Worm (Caenorhabditis elegans) whole organism, L4 larva: ENCODE data around the gene islo-1.

Source experiments
- D1046.2 ChIP-seq: fragments of 200-800 bp; sonication (Bioruptor generic); IDR thresholded peaks from 2 replicates; pipeline ENCODE4 v1.3.6; 2022; ENCODE audit warnings: missing genetic modification characterization, missing compliant biosample characterization
- F49E8.2 ChIP-seq: sonication (generic microtip); optimal IDR thresholded peaks from 2 replicates; lab custom pipeline; 2016; ENCODE audit warnings: missing compliant biosample characterization, mild to moderate bottlenecking, missing genetic modification characterization, borderline replicate concordance
- T20F7.1 ChIP-seq: fragments of 200-800 bp; sonication (Bioruptor generic); optimal IDR thresholded peaks from 2 replicates; lab custom pipeline; 2018; ENCODE audit warnings: mild to moderate bottlenecking, missing genetic modification characterization, missing compliant biosample characterization
- aly-2 ChIP-seq: sonication (generic microtip); optimal IDR thresholded peaks from 2 replicates; lab custom pipeline; 2018; ENCODE audit warnings: missing biosample characterization, missing genetic modification characterization
- ceh-62 ChIP-seq: sonication (generic microtip); optimal IDR thresholded peaks from 2 replicates; lab custom pipeline; 2017; ENCODE audit warnings: missing biosample characterization, missing genetic modification characterization
- ceh-82 ChIP-seq: sonication (generic microtip); optimal IDR thresholded peaks from 2 replicates; lab custom pipeline; 2017; ENCODE audit warnings: missing biosample characterization, missing genetic modification characterization
- ces-1 ChIP-seq: fragments of 150-350 bp; sonication (generic microtip); optimal IDR thresholded peaks from 4 replicates; lab custom pipeline; 2014; ENCODE audit warnings: missing biosample characterization, missing genetic modification reagents, missing genetic modification characterization
- cey-2 ChIP-seq: sonication (generic microtip); optimal IDR thresholded peaks from 3 replicates; lab custom pipeline; 2017; ENCODE audit warnings: missing genetic modification characterization, mild to moderate bottlenecking, missing compliant biosample characterization, antibody characterized with exemption, borderline replicate concordance; ENCODE audit not compliant: insufficient read depth
- daf-16 ChIP-seq, 3 experiments: sonication (generic microtip); optimal IDR thresholded peaks; 2 replicates each; lab custom pipeline; 2016 to 2017; ENCODE audit warnings: missing genetic modification characterization in 3 of 3, missing genetic modification reagents in 3 of 3, mild to moderate bottlenecking in 2 of 3, missing compliant biosample characterization in 2 of 3, missing biosample characterization in 1 of 3, moderate library complexity in 1 of 3
- dmd-6 ChIP-seq: fragments of 200-800 bp; sonication (Bioruptor generic); IDR thresholded peaks from 2 replicates; pipeline ENCODE4 v1.3.6; 2022; ENCODE audit warnings: missing genetic modification reagents, missing genetic modification characterization, missing compliant biosample characterization
- dmd-8 ChIP-seq: fragments of 200-800 bp; sonication (Bioruptor generic); IDR thresholded peaks from 2 replicates; pipeline ENCODE4 v1.3.6; 2022; ENCODE audit warnings: missing genetic modification characterization, missing compliant biosample characterization
- dmd-9 ChIP-seq: fragments of 200-800 bp; sonication (Bioruptor generic); IDR thresholded peaks from 2 replicates; pipeline ENCODE4 v1.3.6; 2022; ENCODE audit warnings: missing genetic modification reagents, missing genetic modification characterization, missing compliant biosample characterization
- dve-1 ChIP-seq: sonication (generic microtip); optimal IDR thresholded peaks from 2 replicates; lab custom pipeline; 2017; ENCODE audit warnings: antibody characterized with exemption, mild to moderate bottlenecking, missing genetic modification characterization, missing compliant biosample characterization; ENCODE audit not compliant: insufficient read depth
- hif-1 ChIP-seq, 2 experiments: sonication (generic microtip); optimal IDR thresholded peaks; 2 replicates each; lab custom pipeline; 2016 to 2017; ENCODE audit warnings: missing compliant biosample characterization in 2 of 2, missing genetic modification characterization in 2 of 2, missing genetic modification reagents in 2 of 2, missing genotype in 2 of 2, mild to moderate bottlenecking in 1 of 2
- hlh-11 ChIP-seq: fragments of 200-800 bp; sonication (Bioruptor generic); optimal IDR thresholded peaks from 2 replicates; lab custom pipeline; 2018; ENCODE audit warnings: mild to moderate bottlenecking, missing genetic modification characterization, missing compliant biosample characterization
- hmg-1.1 ChIP-seq: fragments of 200-800 bp; sonication (Bioruptor generic); IDR thresholded peaks from 2 replicates; pipeline ENCODE4 v1.3.6; 2022; ENCODE audit warnings: missing genetic modification reagents, missing genetic modification characterization, missing compliant biosample characterization
- lin-29 ChIP-seq: fragments of 200-800 bp; sonication (Bioruptor generic); IDR thresholded peaks from 2 replicates; pipeline ENCODE4 v1.3.6; 2022; ENCODE audit warnings: missing genetic modification reagents, missing genetic modification characterization, missing compliant biosample characterization
- lsy-2 ChIP-seq, 2 experiments: fragments of 150-350 bp in 1 of 2; sonication (generic microtip) in 1 of 2; optimal IDR thresholded peaks; 2 replicates each; lab custom pipeline; 2014 to 2017; ENCODE audit warnings: missing biosample characterization in 2 of 2, missing genetic modification characterization in 2 of 2
- madf-5 ChIP-seq, 2 experiments: fragments of 200-800 bp; sonication (Bioruptor generic); IDR thresholded peaks; 2 replicates each; pipeline ENCODE4 v1.3.6; 2022; ENCODE audit warnings: missing compliant biosample characterization in 2 of 2, missing genetic modification characterization in 2 of 2
- mdt-29 ChIP-seq: fragments of 200-800 bp; sonication (Bioruptor generic); IDR thresholded peaks from 2 replicates; pipeline ENCODE4 v1.3.6; 2022; ENCODE audit warnings: missing genetic modification reagents, missing genetic modification characterization, missing compliant biosample characterization
- mxl-3 ChIP-seq: fragments of 200-800 bp; sonication (Bioruptor generic); optimal IDR thresholded peaks from 2 replicates; lab custom pipeline; 2018; ENCODE audit warnings: mild to moderate bottlenecking, missing genetic modification characterization, missing compliant biosample characterization
- nhr-10 ChIP-seq: fragments of 150-350 bp; optimal IDR thresholded peaks from 2 replicates; lab custom pipeline; 2014; ENCODE audit warnings: missing biosample characterization, missing genetic modification characterization
- nhr-102 ChIP-seq: sonication (generic microtip); optimal IDR thresholded peaks from 2 replicates; lab custom pipeline; 2016; ENCODE audit warnings: mild to moderate bottlenecking, missing genetic modification characterization, moderate library complexity, missing compliant biosample characterization
- nhr-237 ChIP-seq: sonication (generic microtip); optimal IDR thresholded peaks from 2 replicates; lab custom pipeline; 2017; ENCODE audit warnings: missing biosample characterization, missing genetic modification characterization
- nhr-28 ChIP-seq: fragments of 150-350 bp; optimal IDR thresholded peaks from 2 replicates; lab custom pipeline; 2014; ENCODE audit warnings: missing biosample characterization, missing genetic modification characterization
- nhr-76 ChIP-seq: fragments of 150-350 bp; optimal IDR thresholded peaks from 2 replicates; lab custom pipeline; 2014; ENCODE audit warnings: missing biosample characterization, missing genetic modification characterization
- nhr-77 ChIP-seq: fragments of 150-350 bp; optimal IDR thresholded peaks from 2 replicates; lab custom pipeline; 2014; ENCODE audit warnings: missing biosample characterization, missing genetic modification characterization
- php-3 ChIP-seq: fragments of 200-800 bp; sonication (Bioruptor generic); IDR thresholded peaks from 2 replicates; pipeline ENCODE4 v1.3.6; 2022; ENCODE audit warnings: missing genetic modification reagents, missing genetic modification characterization, missing compliant biosample characterization
- pqm-1 ChIP-seq: sonication (generic microtip); optimal IDR thresholded peaks from 2 replicates; lab custom pipeline; 2017; ENCODE audit warnings: missing biosample characterization, missing genetic modification characterization
- tag-97 ChIP-seq: fragments of 200-800 bp; sonication (Bioruptor generic); IDR thresholded peaks from 2 replicates; pipeline ENCODE4 v1.3.6; 2022; ENCODE audit warnings: missing genetic modification characterization, missing compliant biosample characterization
- unc-62 ChIP-seq, 3 experiments: fragments of 150-350 bp in 1 of 3; sonication (generic microtip); optimal IDR thresholded peaks in 2 of 3; peaks in 1 of 3; 1 replicate in 1 of 3; 2 replicates in 2 of 3; lab custom pipeline; 2014 to 2017; ENCODE audit warnings: missing biosample characterization in 3 of 3, missing genetic modification characterization in 3 of 3, missing genetic modification reagents in 3 of 3, missing genotype in 1 of 3
- zip-2 ChIP-seq: fragments of 150-350 bp; optimal IDR thresholded peaks from 2 replicates; lab custom pipeline; 2014; ENCODE audit warnings: missing biosample characterization, missing genetic modification characterization
- ztf-11 ChIP-seq: fragments of 150-350 bp; optimal IDR thresholded peaks from 2 replicates; lab custom pipeline; 2014; ENCODE audit warnings: missing biosample characterization, missing genetic modification characterization
- ztf-7 ChIP-seq: fragments of 150-350 bp; optimal IDR thresholded peaks from 2 replicates; lab custom pipeline; 2014; ENCODE audit warnings: missing biosample characterization, missing genetic modification characterization

The islo-1 gene

DNA sequence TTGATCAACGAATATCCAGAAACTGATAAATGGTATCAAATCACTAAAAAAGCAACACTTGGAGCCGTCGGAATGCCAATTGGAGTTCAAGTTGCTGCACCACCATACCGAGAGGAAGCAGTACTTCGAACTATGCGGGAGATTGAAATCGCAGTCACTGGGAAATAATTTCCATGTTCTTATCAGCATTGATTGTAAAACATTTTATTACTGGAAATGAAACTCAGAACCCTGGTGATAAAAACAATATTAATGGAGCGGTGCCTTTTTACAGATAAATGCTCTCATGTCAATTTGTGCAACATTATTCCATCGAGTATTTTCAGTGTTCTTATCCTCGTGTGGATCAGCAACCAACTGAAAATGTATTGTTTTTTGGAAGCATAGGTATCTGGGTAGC lies 25.6 kb downstream of the islo-1 start:
- TF ChIP-seq dmd-8 (GFP tag; lab: Robert Waterston, UW), result no peak
- TF ChIP-seq aly-2 (tag; lab: Kevin White, UChicago), result no peak
- no peak for TF ChIP-seq daf-16 (GFP tag; optimal IDR thresholded peaks at IDR 0.05; lab: Kevin White, UChicago)
- TF ChIP-seq daf-16 (tag; optimal IDR thresholded peaks at IDR 0.05; lab: Kevin White, UChicago), result peak; percentile 29
- peak; percentile 22 for TF ChIP-seq hlh-11 (tag; lab: Kevin White, UChicago)
- no peak for TF ChIP-seq D1046.2 (GFP tag; lab: Robert Waterston, UW)
- no peak for TF ChIP-seq lsy-2 (tag; optimal IDR thresholded peaks at IDR 0.05; lab: Kevin White, UChicago)
- TF ChIP-seq pqm-1, result peak; percentile 14
- no peak for TF ChIP-seq mdt-29
- TF ChIP-seq php-3, result peak; percentile 92
- peak; percentile 27 for TF ChIP-seq nhr-28 (tag; lab: Kevin White, UChicago)
- no peak for TF ChIP-seq madf-5 (GFP tag; IDR thresholded peaks at IDR 0.05; lab: Robert Waterston, UW)
- no peak for TF ChIP-seq tag-97 (GFP tag; lab: Robert Waterston, UW)
- TF ChIP-seq dmd-6 (GFP tag; lab: Robert Waterston, UW), result peak; percentile 48
- no peak for TF ChIP-seq nhr-237 (tag; lab: Kevin White, UChicago)
- no peak for TF ChIP-seq cey-2 (tag; lab: Kevin White, UChicago)
- no peak for TF ChIP-seq F49E8.2 (tag; lab: Kevin White, UChicago)
- TF ChIP-seq lin-29 (GFP tag; lab: Robert Waterston, UW), result no peak
- TF ChIP-seq ztf-7, result no peak
- TF ChIP-seq nhr-102 (tag; lab: Kevin White, UChicago), result no peak
- no peak for TF ChIP-seq ces-1 (GFP tag; lab: Kevin White, UChicago)
- no peak for TF ChIP-seq ceh-82 (tag; lab: Kevin White, UChicago)
- no peak for TF ChIP-seq mxl-3 (GFP tag; lab: Kevin White, UChicago)
- TF ChIP-seq hmg-1.1 (GFP tag; lab: Robert Waterston, UW), result no peak
- no peak for TF ChIP-seq T20F7.1 (GFP tag; lab: Kevin White, UChicago)
- TF ChIP-seq nhr-76 (tag; lab: Kevin White, UChicago), result no peak
- TF ChIP-seq nhr-10 (tag; lab: Kevin White, UChicago), result no peak
- no peak for TF ChIP-seq ztf-11 (tag; lab: Kevin White, UChicago)

DNA sequence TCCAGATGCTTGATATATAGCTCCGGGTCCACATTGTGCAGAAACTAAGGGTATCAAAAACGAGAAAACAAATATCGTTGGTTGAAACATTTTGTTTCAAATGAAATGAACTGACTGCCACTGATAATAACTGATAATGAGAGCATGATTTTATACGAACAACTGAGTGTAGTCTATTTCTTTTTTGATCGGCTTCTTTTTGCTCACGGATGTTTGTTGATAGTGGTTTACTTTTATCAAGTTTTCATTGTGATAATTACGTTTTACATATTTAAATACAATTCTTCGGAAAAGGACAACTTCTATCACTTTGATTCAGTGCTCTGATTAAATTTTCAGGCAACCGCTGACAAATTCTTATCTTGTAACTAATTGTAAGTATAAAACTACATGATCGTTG lies 27.5 kb downstream of the islo-1 start, which contains the start of gene clec-51:
TSS of gene clec-51 (minus strand) at position 114 of the 400 bp plus-strand sequence.
- TF ChIP-seq nhr-77 (tag; lab: Kevin White, UChicago) (peak; percentile 15), dve-1 (tag; lab: Kevin White, UChicago) (peak; percentile 55), dmd-6 (GFP tag; lab: Robert Waterston, UW) (peak; percentile 67), nhr-28 (tag; lab: Kevin White, UChicago) (peak; percentile 58), unc-62 (GFP tag; optimal IDR thresholded peaks at IDR 0.05 in 1 of 2; lab: Kevin White, UChicago) (no peak), unc-62 (tag; optimal IDR thresholded peaks at IDR 0.05; lab: Kevin White, UChicago) (no peak), pqm-1 (peak; percentile 90), hif-1 (tag; optimal IDR thresholded peaks at IDR 0.05; lab: Kevin White, UChicago) (no peak), hlh-11 (tag; lab: Kevin White, UChicago) (peak; percentile 70), daf-16 (GFP tag; optimal IDR thresholded peaks at IDR 0.05; lab: Kevin White, UChicago) (no peak), daf-16 (tag; optimal IDR thresholded peaks at IDR 0.05; lab: Kevin White, UChicago) (peak; percentile 66)
- TF ChIP-seq, all 104 proteins: peak for 7

DNA sequence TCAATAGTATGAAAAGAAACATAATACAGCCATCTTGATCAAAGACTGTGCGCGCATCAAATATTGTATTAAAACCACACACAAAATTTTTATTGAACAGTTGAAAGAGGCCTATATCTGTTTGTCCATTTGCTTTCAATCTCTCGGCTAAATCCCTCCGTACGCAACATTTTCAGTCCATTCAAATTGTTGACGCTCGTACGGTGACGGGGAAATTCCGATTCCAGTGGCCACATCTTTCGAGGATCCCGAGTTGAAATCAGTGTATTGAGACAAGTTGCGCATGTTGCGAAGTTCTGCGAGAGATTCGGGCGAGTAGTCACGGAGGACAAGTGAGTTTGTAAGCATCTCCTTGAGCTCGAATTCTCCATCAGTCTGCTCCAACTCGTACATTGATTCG lies 28.3 kb downstream of the islo-1 start:
- TF ChIP-seq ceh-62, result no peak
- TF ChIP-seq nhr-102 (tag; lab: Kevin White, UChicago), result no peak
- TF ChIP-seq unc-62 (GFP tag; optimal IDR thresholded peaks at IDR 0.05 in 1 of 2; lab: Kevin White, UChicago), result peak in 1 of 2 experiments; percentile 94
- no peak for TF ChIP-seq unc-62 (tag; optimal IDR thresholded peaks at IDR 0.05; lab: Kevin White, UChicago)
- no peak for TF ChIP-seq zip-2 (tag; lab: Kevin White, UChicago)
- TF ChIP-seq dmd-9 (GFP tag; lab: Robert Waterston, UW), result no peak
